Worm (Caenorhabditis elegans): ENCODE measurements around the gene bgal-1.

DNA sequence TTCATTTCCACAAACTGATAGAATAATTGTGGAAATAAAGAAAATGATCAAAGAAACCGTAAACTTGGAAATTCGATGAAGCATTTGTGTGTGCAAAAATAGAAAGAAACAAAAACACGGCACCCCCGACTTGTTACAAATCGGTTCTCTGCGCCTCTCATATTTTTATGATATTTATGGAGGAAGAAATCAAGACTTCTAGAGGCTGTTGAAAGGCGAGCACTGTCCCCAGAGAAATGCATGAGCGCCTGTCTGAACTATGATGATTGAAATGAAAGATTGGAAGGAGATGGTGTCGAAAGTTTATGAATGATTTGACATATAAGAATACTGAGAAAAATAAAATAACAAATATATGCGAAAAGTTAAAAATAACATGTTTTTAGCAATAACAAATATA lies 33.1 kb upstream of the bgal-1 start, which contains the start of gene lgc-36:
- TF ChIP-seq nhr-25 (tag; optimal IDR thresholded peaks at IDR 0.05) (no peak), nhr-237 (tag; optimal IDR thresholded peaks at IDR 0.05) (no peak), lin-11 (tag; optimal IDR thresholded peaks at IDR 0.05) (no peak), snpc-4 (tag; optimal IDR thresholded peaks at IDR 0.05) (no peak), lin-13 (GFP tag; optimal IDR thresholded peaks at IDR 0.05) (no peak), unc-39 (tag; optimal IDR thresholded peaks at IDR 0.05) (no peak), aly-2 (tag; optimal IDR thresholded peaks at IDR 0.05) (no peak), sem-4 (tag; optimal IDR thresholded peaks at IDR 0.05) (no peak), ama-1 (optimal IDR thresholded peaks at IDR 0.05) (no peak), skn-1 (tag; optimal IDR thresholded peaks at IDR 0.05) (no peak), unc-62 (GFP tag; optimal IDR thresholded peaks at IDR 0.05) (no peak), lsy-2 (tag; optimal IDR thresholded peaks at IDR 0.05) (no peak), ztf-4 (tag; optimal IDR thresholded peaks at IDR 0.05) (no peak), elt-3 (tag; optimal IDR thresholded peaks at IDR 0.05) (no peak)

Measured in whole organism, L2 larva.